Worm (Caenorhabditis elegans): Measurements from ENCODE around the gene age-1.

Gene age-1

DNA sequence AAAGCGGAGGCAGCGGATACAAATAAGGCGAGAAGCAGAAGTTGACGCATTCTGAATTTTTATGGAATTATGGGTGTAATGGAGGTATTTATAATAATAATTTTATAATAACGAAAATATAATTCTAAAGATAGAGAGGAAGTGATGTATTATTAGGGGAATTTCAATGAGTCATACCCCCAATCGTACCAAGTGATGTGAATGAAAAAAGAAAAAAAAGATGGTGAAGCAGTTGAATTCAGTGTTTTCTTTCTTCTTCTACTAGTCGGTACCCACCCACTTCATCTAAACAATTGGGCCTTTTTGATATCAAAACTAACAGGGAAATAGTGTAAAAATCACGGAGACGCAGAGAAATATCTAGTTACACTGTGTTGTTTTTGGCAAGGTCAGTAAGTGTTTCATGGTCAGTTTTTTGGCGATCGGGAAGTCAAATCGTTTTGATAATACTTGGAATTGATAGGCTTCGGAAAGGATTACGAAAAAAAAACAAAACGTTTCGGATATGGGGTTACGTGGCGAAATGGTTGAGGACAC lies 40.1 kb downstream of the age-1 start, which contains the start of gene ttr-18:
Gene ttr-18 (minus strand): TSS at position 51 of the 537 bp plus-strand sequence.
- TF ChIP-seq hlh-1 (tag; optimal IDR thresholded peaks at IDR 0.05) (no peak), nhr-12 (tag; optimal IDR thresholded peaks at IDR 0.05) (no peak), pha-4 (tag; optimal IDR thresholded peaks at IDR 0.05) (no peak), lin-13 (tag; optimal IDR thresholded peaks at IDR 0.05) (no peak), M03D4.4 (tag; optimal IDR thresholded peaks at IDR 0.05) (no peak)

DNA sequence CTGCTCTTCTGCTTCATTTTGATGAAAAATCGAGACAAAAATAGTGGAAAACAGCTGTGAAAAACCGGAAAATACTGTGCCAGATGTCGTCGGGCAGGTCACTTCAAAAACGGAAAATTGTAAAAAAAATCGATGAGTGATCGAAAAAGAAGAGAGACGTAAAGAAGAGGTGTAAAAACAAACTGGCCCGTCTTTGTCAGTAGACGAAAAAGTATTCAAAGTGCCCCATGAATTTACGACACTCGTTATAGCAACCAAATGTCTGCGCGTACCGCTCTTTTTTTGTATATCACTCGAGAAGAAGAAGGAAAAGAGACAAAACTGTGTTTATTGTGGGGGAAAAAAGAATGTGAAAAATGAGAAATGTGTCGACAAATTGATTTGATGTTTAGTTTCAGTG lies 41.7 kb downstream of the age-1 start, which contains the start of gene twk-5:
Gene twk-5 (minus strand): TSS at position 101 of the 400 bp plus-strand sequence.
- no peak for TF ChIP-seq nhr-76 (tag; optimal IDR thresholded peaks at IDR 0.05)
- TF ChIP-seq hlh-1 (tag; optimal IDR thresholded peaks at IDR 0.05): no peak
- TF ChIP-seq lin-32 (GFP tag; optimal IDR thresholded peaks at IDR 0.05): no peak
- no peak for TF ChIP-seq snpc-4 (tag; optimal IDR thresholded peaks at IDR 0.05)
- TF ChIP-seq unc-120 (tag; optimal IDR thresholded peaks at IDR 0.05; ENCODE audit: poor library complexity, severe bottlenecking): no peak
- no peak for TF ChIP-seq ces-1 (GFP tag; optimal IDR thresholded peaks at IDR 0.05)
- TF ChIP-seq mab-5 (tag; optimal IDR thresholded peaks at IDR 0.05): no peak
- TF ChIP-seq nhr-2 (tag; optimal IDR thresholded peaks at IDR 0.05): no peak
- TF ChIP-seq nhr-237 (tag; optimal IDR thresholded peaks at IDR 0.05): no peak
- no peak for TF ChIP-seq mep-1 (tag; optimal IDR thresholded peaks at IDR 0.05)
- TF ChIP-seq nhr-28 (tag; optimal IDR thresholded peaks at IDR 0.05): no peak
- TF ChIP-seq cnd-1 (tag; optimal IDR thresholded peaks at IDR 0.05): no peak
- no peak for TF ChIP-seq ceh-43 (GFP tag; optimal IDR thresholded peaks at IDR 0.05)

DNA sequence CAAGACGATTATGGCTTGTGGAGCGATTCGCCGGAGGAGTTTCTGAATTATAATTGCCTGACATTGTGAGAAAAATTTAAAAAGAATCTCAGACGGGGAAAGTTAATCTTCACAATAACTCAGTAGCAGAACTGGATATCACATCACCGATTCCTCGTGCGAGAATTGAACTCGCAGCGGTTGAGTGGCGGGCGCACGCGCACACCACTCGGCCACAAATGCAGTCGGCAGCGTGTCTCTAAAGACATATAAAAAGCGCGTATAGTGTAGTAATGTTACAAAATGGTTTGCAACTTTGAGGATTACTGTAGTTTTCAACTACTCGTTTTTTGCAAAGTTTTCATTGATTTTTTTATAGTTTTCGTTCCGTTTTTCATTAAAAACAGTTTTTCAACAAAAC lies 42.3 kb downstream of the age-1 start:
- no peak for TF ChIP-seq nhr-12 (tag; optimal IDR thresholded peaks at IDR 0.05)
- TF ChIP-seq M03D4.4 (tag; optimal IDR thresholded peaks at IDR 0.05): peak; percentile 97
- peak; percentile 80 for TF ChIP-seq mep-1 (tag; optimal IDR thresholded peaks at IDR 0.05)
- TF ChIP-seq ztf-11 (tag; optimal IDR thresholded peaks at IDR 0.05): peak; percentile 58
- peak; percentile 99 for TF ChIP-seq mls-2 (tag; optimal IDR thresholded peaks at IDR 0.05)
- TF ChIP-seq nhr-2 (tag; optimal IDR thresholded peaks at IDR 0.05): no peak
- no peak for TF ChIP-seq mab-5 (tag; optimal IDR thresholded peaks at IDR 0.05)
- TF ChIP-seq nhr-237 (tag; optimal IDR thresholded peaks at IDR 0.05): no peak
- TF ChIP-seq ham-2 (GFP tag; optimal IDR thresholded peaks at IDR 0.05): peak; percentile 95
- peak; percentile 96 for TF ChIP-seq lin-32 (GFP tag; optimal IDR thresholded peaks at IDR 0.05)
- peak; percentile 84 for TF ChIP-seq lsy-2 (tag; optimal IDR thresholded peaks at IDR 0.05)
- peak; percentile 92 for TF ChIP-seq bed-3 (GFP tag; optimal IDR thresholded peaks at IDR 0.05)
- TF ChIP-seq nhr-28 (tag; optimal IDR thresholded peaks at IDR 0.05): peak; percentile 48
- TF ChIP-seq cnd-1 (tag; optimal IDR thresholded peaks at IDR 0.05): peak; percentile 98
- TF ChIP-seq lin-13 (tag; optimal IDR thresholded peaks at IDR 0.05): peak; percentile 81
- TF ChIP-seq snpc-4 (tag; optimal IDR thresholded peaks at IDR 0.05): no peak
- TF ChIP-seq ces-1 (GFP tag; optimal IDR thresholded peaks at IDR 0.05): no peak
- no peak for TF ChIP-seq nhr-76 (tag; optimal IDR thresholded peaks at IDR 0.05)
- no peak for TF ChIP-seq elt-3 (tag; optimal IDR thresholded peaks at IDR 0.05)
- peak; percentile 100 for TF ChIP-seq sptf-1 (tag; optimal IDR thresholded peaks at IDR 0.05)
- peak; percentile 98 for TF ChIP-seq drap-1 (GFP tag; optimal IDR thresholded peaks at IDR 0.05)
- no peak for TF ChIP-seq elt-1 (tag; optimal IDR thresholded peaks at IDR 0.05; ENCODE audit: borderline replicate concordance, insufficient read depth)
- TF ChIP-seq unc-39 (tag; optimal IDR thresholded peaks at IDR 0.05): no peak
- TF ChIP-seq zip-8 (tag; optimal IDR thresholded peaks at IDR 0.05): no peak
- TF ChIP-seq pha-4 (tag; optimal IDR thresholded peaks at IDR 0.05): peak; percentile 66
- peak; percentile 96 for TF ChIP-seq flh-1 (GFP tag; optimal IDR thresholded peaks at IDR 0.05)
- peak; percentile 93 for TF ChIP-seq tbx-8 (GFP tag; optimal IDR thresholded peaks at IDR 0.05)
- peak; percentile 99 for TF ChIP-seq ceh-83 (GFP tag; optimal IDR thresholded peaks at IDR 0.05)
- no peak for TF ChIP-seq hlh-1 (tag; optimal IDR thresholded peaks at IDR 0.05)
- TF ChIP-seq unc-120 (tag; optimal IDR thresholded peaks at IDR 0.05; ENCODE audit: poor library complexity, severe bottlenecking): peak; percentile 94
- no peak for TF ChIP-seq ceh-39 (tag; optimal IDR thresholded peaks at IDR 0.05)
- TF ChIP-seq blmp-1 (tag; optimal IDR thresholded peaks at IDR 0.05): no peak
- peak; percentile 74 for TF ChIP-seq unc-62 (GFP tag; optimal IDR thresholded peaks at IDR 0.05)
- peak; percentile 93 for TF ChIP-seq ceh-43 (GFP tag; optimal IDR thresholded peaks at IDR 0.05)
- peak; percentile 94 for TF ChIP-seq sem-2 (GFP tag; optimal IDR thresholded peaks at IDR 0.05)

Measured in whole organism, mixed stage, embryonic.